Worm (Caenorhabditis elegans) whole organism, early embryonic: ENCODE results near the gene C01F1.5.

Experiments used
- B0310.2 ChIP-seq: sonication (generic microtip); optimal IDR thresholded peaks from 2 replicates; lab custom pipeline; 2016; ENCODE audit warnings: mild to moderate bottlenecking, missing genetic modification characterization, missing compliant biosample characterization
- F13C5.2 ChIP-seq: sonication (generic microtip); optimal IDR thresholded peaks from 2 replicates; lab custom pipeline; 2017; ENCODE audit warnings: mild to moderate bottlenecking, missing genetic modification characterization, inconsistent platforms, missing compliant biosample characterization
- aly-1 ChIP-seq: sonication (generic microtip); optimal IDR thresholded peaks from 2 replicates; lab custom pipeline; 2016; ENCODE audit warnings: missing genetic modification characterization, missing compliant biosample characterization
- ama-1 ChIP-seq: fragments of 150-350 bp; optimal IDR thresholded peaks from 2 replicates; lab custom pipeline; 2014
- ceh-13 ChIP-seq: fragments of 200-800 bp; sonication (Bioruptor generic); optimal IDR thresholded peaks from 2 replicates; lab custom pipeline; 2018; ENCODE audit warnings: mild to moderate bottlenecking, missing genetic modification characterization, missing compliant biosample characterization
- ets-7 ChIP-seq: sonication (generic microtip); optimal IDR thresholded peaks from 2 replicates; lab custom pipeline; 2016; ENCODE audit warnings: missing genotype, missing genetic modification characterization, missing compliant biosample characterization
- hmbx-1 ChIP-seq: sonication (generic microtip); optimal IDR thresholded peaks from 2 replicates; lab custom pipeline; 2016; ENCODE audit warnings: mild to moderate bottlenecking, missing genetic modification characterization, missing compliant biosample characterization
- hnd-1 ChIP-seq: sonication (generic microtip); optimal IDR thresholded peaks from 2 replicates; lab custom pipeline; 2016; ENCODE audit warnings: missing genetic modification characterization, missing compliant biosample characterization
- tbx-37 ChIP-seq: fragments of 200-800 bp; sonication (Bioruptor generic); conservative IDR thresholded peaks from 2 replicates; pipeline ENCODE4 v1.3.6; 2022; ENCODE audit warnings: missing genetic modification reagents, missing genetic modification characterization, missing compliant biosample characterization

- TF ChIP-seq ama-1 (lab: Kevin White, UChicago) (no peak), ceh-13 (GFP tag; lab: Kevin White, UChicago) (no peak), hnd-1 (tag; lab: Kevin White, UChicago) (no peak), F13C5.2 (tag; lab: Kevin White, UChicago) (no peak), hmbx-1 (tag; lab: Kevin White, UChicago) (no peak), tbx-37 (GFP tag; lab: Robert Waterston, UW) (no peak), B0310.2 (no peak), aly-1 (tag; lab: Kevin White, UChicago) (no peak), ets-7 (tag; lab: Kevin White, UChicago) (no peak)
Measured at ce11 chrII:4284305-4285193, 2.9 kb upstream of the C01F1.5 start.
